Worm (Caenorhabditis elegans): ENCODE results near the gene cpr-6.

- no peak for TF ChIP-seq ceh-16 (tag; optimal IDR thresholded peaks at IDR 0.05)
- TF ChIP-seq skn-1 (tag; optimal IDR thresholded peaks at IDR 0.05) = no peak
Measured at ce11 chrX:6617622-6618021, 10.6 kb downstream of the cpr-6 start.

Measured in whole organism, L3 larva.